Worm (Caenorhabditis elegans): ENCODE results near the gene R11G10.3.

ce11 chrV:13489830-13490229 lies 33.5 kb upstream of the R11G10.3 start, which contains the start of gene T10G3.3:
- no peak for TF ChIP-seq attf-3 (GFP tag; conservative IDR thresholded peaks at IDR 0.05)
- no peak for TF ChIP-seq athp-1 (tag; optimal IDR thresholded peaks at IDR 0.05)
- TF ChIP-seq nfya-1 (tag; optimal IDR thresholded peaks at IDR 0.05; ENCODE audit: borderline replicate concordance, insufficient read depth) = no peak
- no peak for TF ChIP-seq B0019.2 (GFP tag; conservative IDR thresholded peaks at IDR 0.05)
- no peak for TF ChIP-seq lsl-1 (GFP tag; optimal IDR thresholded peaks at IDR 0.05)
- TF ChIP-seq F57C9.4 (tag; optimal IDR thresholded peaks at IDR 0.05) = no peak
- TF ChIP-seq ceh-91 (GFP tag; IDR thresholded peaks at IDR 0.05) = no peak
- TF ChIP-seq sdz-38 (tag; optimal IDR thresholded peaks at IDR 0.05) = no peak
- no peak for TF ChIP-seq ztf-3 (GFP tag; optimal IDR thresholded peaks at IDR 0.05)
